Fruit fly (Drosophila melanogaster) whole organism, embryonic: ENCODE measurements around the gene CG15498.

ENCODE experiments used
- BEAF-32 ChIP-seq: fragments of 200-800 bp; sonication (Bioruptor generic); optimal IDR thresholded peaks from 3 replicates; lab custom pipeline; 2017; ENCODE audit warnings: missing biosample characterization, missing genetic modification characterization, mild to moderate bottlenecking, moderate library complexity, missing genetic modification reagents
- Blimp-1 ChIP-seq: fragments of 200-800 bp; sonication (Bioruptor generic); optimal IDR thresholded peaks from 3 replicates; lab custom pipeline; 2018; ENCODE audit warnings: missing biosample characterization, missing genetic modification characterization, mild to moderate bottlenecking, moderate library complexity, missing genetic modification reagents
- CG10209 ChIP-seq: fragments of 200-800 bp; sonication (Bioruptor generic); optimal IDR thresholded peaks from 3 replicates; lab custom pipeline; 2017; ENCODE audit warnings: missing biosample characterization, mild to moderate bottlenecking, missing genetic modification characterization, missing genetic modification reagents
- CG10274 ChIP-seq: fragments of 200-800 bp; sonication (Bioruptor generic); optimal IDR thresholded peaks from 3 replicates; lab custom pipeline; 2017; ENCODE audit warnings: missing biosample characterization, mild to moderate bottlenecking, missing genetic modification characterization
- CG11696 ChIP-seq: fragments of 200-800 bp; sonication (Bioruptor generic); IDR thresholded peaks from 2 replicates; pipeline ENCODE4 v1.3.6; 2022; ENCODE audit warnings: missing biosample characterization, missing genetic modification characterization
- CG12659 ChIP-seq: fragments of 200-800 bp; sonication (Bioruptor generic); optimal IDR thresholded peaks from 3 replicates; lab custom pipeline; 2017; ENCODE audit warnings: mild to moderate bottlenecking, missing biosample characterization, missing genetic modification reagents, missing genetic modification characterization
- CG13296 ChIP-seq: fragments of 200-800 bp; sonication (Bioruptor generic); optimal IDR thresholded peaks from 3 replicates; lab custom pipeline; 2018; ENCODE audit warnings: missing biosample characterization, mild to moderate bottlenecking, missing genetic modification characterization
- CG14050 ChIP-seq: fragments of 200-800 bp; sonication (Bioruptor generic); IDR thresholded peaks from 3 replicates; pipeline ENCODE4 v1.3.6; 2022; ENCODE audit warnings: missing biosample characterization, missing genetic modification characterization
- CG14441 ChIP-seq: fragments of 200-800 bp; sonication (Bioruptor generic); IDR thresholded peaks from 2 replicates; pipeline ENCODE4 v1.3.6; 2022; ENCODE audit warnings: missing biosample characterization, missing genetic modification characterization
- CG14710 ChIP-seq: fragments of 200-800 bp; sonication (Bioruptor generic); optimal IDR thresholded peaks from 3 replicates; lab custom pipeline; 2019; ENCODE audit warnings: missing biosample characterization, mild to moderate bottlenecking, missing genetic modification characterization, moderate library complexity
- CG15601 ChIP-seq: fragments of 200-800 bp; sonication (Bioruptor generic); optimal IDR thresholded peaks from 3 replicates; lab custom pipeline; 2019; ENCODE audit warnings: missing biosample characterization, mild to moderate bottlenecking, missing genetic modification characterization, moderate library complexity
- CG17361 ChIP-seq: fragments of 200-800 bp; sonication (Bioruptor generic); IDR thresholded peaks from 3 replicates; pipeline ENCODE4 v1.3.6; 2022; ENCODE audit warnings: missing biosample characterization, missing genetic modification characterization
- CG18262 ChIP-seq: fragments of 200-800 bp; optimal IDR thresholded peaks from 3 replicates; lab custom pipeline; 2019; ENCODE audit warnings: missing biosample characterization, mild to moderate bottlenecking, missing genetic modification characterization, moderate library complexity
- CG2120 ChIP-seq: fragments of 200-800 bp; sonication (Bioruptor generic); optimal IDR thresholded peaks from 3 replicates; lab custom pipeline; 2016; ENCODE audit warnings: missing biosample characterization, missing genetic modification characterization
- CG2199 ChIP-seq: fragments of 200-800 bp; sonication (Bioruptor generic); IDR thresholded peaks from 3 replicates; pipeline ENCODE4 v1.3.6; 2022; ENCODE audit warnings: missing biosample characterization, missing genetic modification characterization
- CG2678 ChIP-seq: fragments of 200-800 bp; sonication (Bioruptor generic); optimal IDR thresholded peaks from 3 replicates; lab custom pipeline; 2019; ENCODE audit warnings: missing biosample characterization, mild to moderate bottlenecking, missing genetic modification characterization, moderate library complexity
- CG3847 ChIP-seq: fragments of 200-800 bp; sonication (Bioruptor generic); IDR thresholded peaks from 2 replicates; pipeline ENCODE4 v1.3.6; 2022; ENCODE audit warnings: missing biosample characterization, missing genetic modification characterization
- CG7271 ChIP-seq: fragments of 200-800 bp; sonication (Bioruptor generic); optimal IDR thresholded peaks from 2 replicates; lab custom pipeline; 2018; ENCODE audit warnings: missing biosample characterization, mild to moderate bottlenecking, missing genetic modification characterization, moderate library complexity
- CG7556 ChIP-seq: fragments of 200-800 bp; sonication (Bioruptor generic); optimal IDR thresholded peaks from 2 replicates; lab custom pipeline; 2017; ENCODE audit warnings: missing biosample characterization, mild to moderate bottlenecking, missing genetic modification characterization
- CG8388 ChIP-seq: fragments of 200-800 bp; sonication (Bioruptor generic); optimal IDR thresholded peaks from 2 replicates; lab custom pipeline; 2019; ENCODE audit warnings: missing biosample characterization, mild to moderate bottlenecking, missing genetic modification characterization, moderate library complexity
- CoRest ChIP-seq: fragments of 200-800 bp; sonication (Bioruptor generic); optimal IDR thresholded peaks from 3 replicates; lab custom pipeline; 2018; ENCODE audit warnings: missing biosample characterization, mild to moderate bottlenecking, missing genetic modification characterization, moderate library complexity
- D19A ChIP-seq: fragments of 200-800 bp; optimal IDR thresholded peaks from 3 replicates; lab custom pipeline; 2019; ENCODE audit warnings: missing biosample characterization, mild to moderate bottlenecking, missing genetic modification characterization, moderate library complexity
- Dbx ChIP-seq: fragments of 200-800 bp; sonication (Bioruptor generic); IDR thresholded peaks from 3 replicates; pipeline ENCODE4 v1.3.6; 2022; ENCODE audit warnings: missing biosample characterization, missing genetic modification characterization
- E2f2 ChIP-seq: fragments of 200-800 bp; sonication (Bioruptor generic); IDR thresholded peaks from 2 replicates; pipeline ENCODE4 v1.3.6; 2022; ENCODE audit warnings: missing biosample characterization, missing genetic modification characterization
- ERR ChIP-seq: fragments of 200-800 bp; sonication (Bioruptor generic); optimal IDR thresholded peaks from 2 replicates; lab custom pipeline; 2016; ENCODE audit warnings: missing biosample characterization, missing genetic modification characterization
- Fer2 ChIP-seq: fragments of 200-800 bp; sonication (Bioruptor generic); optimal IDR thresholded peaks from 2 replicates; lab custom pipeline; 2018; ENCODE audit warnings: missing biosample characterization, mild to moderate bottlenecking, missing genetic modification characterization, moderate library complexity
- GATAe ChIP-seq: fragments of 200-800 bp; sonication (Bioruptor generic); conservative IDR thresholded peaks from 2 replicates; pipeline ENCODE4 v1.3.6; 2022; ENCODE audit warnings: missing biosample characterization, missing genetic modification characterization
- HHEX ChIP-seq: fragments of 200-800 bp; sonication (Bioruptor generic); optimal IDR thresholded peaks from 3 replicates; lab custom pipeline; 2017; ENCODE audit warnings: missing biosample characterization, mild to moderate bottlenecking, missing genetic modification characterization, missing genetic modification reagents
- Nf-YC ChIP-seq: fragments of 200-800 bp; optimal IDR thresholded peaks from 3 replicates; lab custom pipeline; 2019; ENCODE audit warnings: missing biosample characterization, mild to moderate bottlenecking, missing genetic modification characterization, moderate library complexity
- PHDP ChIP-seq: fragments of 200-800 bp; sonication (Bioruptor generic); optimal IDR thresholded peaks from 3 replicates; lab custom pipeline; 2018; ENCODE audit warnings: missing biosample characterization, mild to moderate bottlenecking, missing genetic modification characterization, moderate library complexity
- Sry-δ ChIP-seq: fragments of 200-800 bp; sonication (Bioruptor generic); optimal IDR thresholded peaks from 2 replicates; lab custom pipeline; 2016; ENCODE audit warnings: missing biosample characterization, missing genetic modification characterization
- chinmo ChIP-seq: fragments of 200-800 bp; sonication (Bioruptor generic); IDR thresholded peaks from 4 replicates; pipeline ENCODE4 v1.3.6; 2022; ENCODE audit warnings: missing biosample characterization, missing genetic modification characterization; ENCODE audit not compliant: partially characterized antibody
- chn ChIP-seq: fragments of 200-800 bp; sonication (Bioruptor generic); optimal IDR thresholded peaks from 2 replicates; lab custom pipeline; 2016; ENCODE audit warnings: missing biosample characterization, missing genetic modification characterization
- dm ChIP-seq: fragments of 200-800 bp; sonication (Bioruptor generic); optimal IDR thresholded peaks from 3 replicates; lab custom pipeline; 2016; ENCODE audit warnings: missing biosample characterization, missing genetic modification characterization
- dmrt11E ChIP-seq: fragments of 200-800 bp; sonication (Bioruptor generic); optimal IDR thresholded peaks from 3 replicates; lab custom pipeline; 2018; ENCODE audit warnings: missing biosample characterization, mild to moderate bottlenecking, missing genetic modification characterization, moderate library complexity
- esg ChIP-seq: fragments of 200-800 bp; sonication (Bioruptor generic); conservative IDR thresholded peaks from 2 replicates; pipeline ENCODE4 v1.3.6; 2022; ENCODE audit warnings: missing biosample characterization, missing genetic modification characterization
- gro ChIP-seq: fragments of 200-800 bp; sonication (Bioruptor generic); optimal IDR thresholded peaks from 2 replicates; lab custom pipeline; 2016; ENCODE audit warnings: missing biosample characterization, missing genetic modification characterization
- hkb ChIP-seq, 2 experiments: fragments of 200-800 bp in 1 of 2; fragments of >200 bp in 1 of 2; sonication (Bioruptor generic) in 1 of 2; IDR thresholded peaks in 1 of 2; optimal IDR thresholded peaks in 1 of 2; 2 replicates each; pipeline versions ENCODE4 v1.3.6 to Lab custom; 2017 to 2022; ENCODE audit warnings: missing biosample characterization in 1 of 2, missing genetic modification characterization in 1 of 2
- otp ChIP-seq: fragments of 200-800 bp; sonication (Bioruptor generic); IDR thresholded peaks from 3 replicates; pipeline ENCODE4, ENCODE4 v1.3.6; 2022; ENCODE audit warnings: missing biosample characterization, missing genetic modification characterization
- peb ChIP-seq: fragments of 200-800 bp; sonication (Bioruptor generic); IDR thresholded peaks from 2 replicates; pipeline ENCODE4 v1.3.6; 2022; ENCODE audit warnings: missing biosample characterization, missing genetic modification characterization
- phol ChIP-seq: fragments of 200-800 bp; sonication (Bioruptor generic); optimal IDR thresholded peaks from 3 replicates; lab custom pipeline; 2018; ENCODE audit warnings: missing biosample characterization, mild to moderate bottlenecking, missing genetic modification characterization, moderate library complexity
- psq ChIP-seq: fragments of 200-800 bp; sonication (Bioruptor generic); optimal IDR thresholded peaks from 2 replicates; lab custom pipeline; 2017; ENCODE audit warnings: missing biosample characterization, missing genetic modification characterization
- pum ChIP-seq: fragments of 200-800 bp; sonication (Bioruptor generic); optimal IDR thresholded peaks from 2 replicates; lab custom pipeline; 2016; ENCODE audit warnings: missing biosample characterization, missing genetic modification characterization
- run ChIP-seq: fragments of 200-800 bp; sonication (Bioruptor generic); optimal IDR thresholded peaks from 3 replicates; lab custom pipeline; 2018; ENCODE audit warnings: missing biosample characterization, mild to moderate bottlenecking, missing genetic modification characterization
- sqz ChIP-seq: fragments of 200-800 bp; sonication (Bioruptor generic); optimal IDR thresholded peaks from 3 replicates; lab custom pipeline; 2018; ENCODE audit warnings: missing biosample characterization, mild to moderate bottlenecking, missing genetic modification characterization
- ssp ChIP-seq: fragments of 200-800 bp; sonication (Bioruptor generic); IDR thresholded peaks from 2 replicates; pipeline ENCODE4 v1.3.6; 2022; ENCODE audit warnings: missing biosample characterization, missing genetic modification characterization
- unc-4 ChIP-seq: fragments of 200-800 bp; sonication (Bioruptor generic); IDR thresholded peaks from 2 replicates; pipeline ENCODE4 v1.3.6; 2022; ENCODE audit warnings: missing biosample characterization, missing genetic modification characterization; ENCODE audit not compliant: partially characterized antibody
- wor ChIP-seq: fragments of 200-800 bp; sonication (Bioruptor generic); IDR thresholded peaks from 2 replicates; pipeline ENCODE4 v1.3.6; 2022; ENCODE audit warnings: missing biosample characterization, missing genetic modification characterization

The CG15498 gene

DNA sequence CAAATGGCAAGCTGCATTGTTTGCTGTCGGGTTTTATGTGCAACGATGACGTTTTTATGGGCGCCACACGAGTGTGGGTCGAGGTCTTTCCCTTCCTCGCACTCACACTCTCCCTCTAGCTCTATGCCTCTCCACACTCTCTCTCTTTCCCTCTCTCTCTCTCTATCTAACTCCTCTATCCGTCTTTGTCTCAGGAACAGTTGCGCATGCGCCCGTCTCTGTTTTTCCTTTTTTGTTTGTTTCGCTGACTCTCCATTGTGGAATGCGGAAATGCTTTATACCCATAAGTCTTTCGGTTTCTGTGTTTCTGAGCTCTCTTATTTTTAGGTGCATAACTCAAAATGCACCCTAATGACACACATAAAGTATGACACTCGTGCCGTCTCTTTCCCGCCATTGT, 29.7 kb upstream of the CG15498 start (continued):
- TF ChIP-seq Sry-δ (GFP tag; lab: Kevin White, UChicago) (no peak), CG2199 (GFP tag; lab: Robert Waterston, UW) (peak; percentile 61; the same call in 2 of the 3 replicates), CG11696 (GFP tag; lab: Robert Waterston, UW) (no peak), wor (GFP tag; lab: Robert Waterston, UW) (no peak), sqz (peak; percentile 43), Blimp-1 (no peak), otp (GFP tag; lab: Robert Waterston, UW) (0 out of 3 replicates have a peak, but pooled peaks have one; percentile 18)

- TF ChIP-seq CoRest (tag; lab: Kevin White, UChicago) (peak; percentile 14), CG10274 (GFP tag; lab: Kevin White, UChicago) (peak; percentile 10), peb (GFP tag; lab: Robert Waterston, UW) (no peak), Fer2 (no peak), esg (GFP tag; lab: Robert Waterston, UW) (peak; percentile 31), CG2678 (tag; lab: Kevin White, UChicago) (peak; percentile 21), HHEX (no peak), PHDP (peak; percentile 43), unc-4 (GFP tag; lab: Robert Waterston, UW) (no peak), ERR (GFP tag; lab: Kevin White, UChicago) (no peak), CG7271 (tag; lab: Kevin White, UChicago) (no peak), CG2120 (GFP tag; lab: Kevin White, UChicago) (no peak), pum (GFP tag; lab: Kevin White, UChicago) (no peak), hkb (optimal IDR thresholded peaks at IDR 0.05; lab: Kevin White, UChicago) (no peak), hkb (GFP tag; IDR thresholded peaks at IDR 0.05; lab: Robert Waterston, UW) (0 out of 2 replicates have a peak, but pooled peaks have one; percentile 22), CG17361 (peak; percentile 39; the same call in 1 of the 3 replicates), CG8388 (GFP tag; lab: Kevin White, UChicago) (peak; percentile 14), CG3847 (0 out of 2 replicates have a peak, but pooled peaks have one; percentile 20), CG13296 (GFP tag; lab: Kevin White, UChicago) (no peak), Nf-YC (tag; lab: Kevin White, UChicago) (no peak), E2f2 (0 out of 2 replicates have a peak, but pooled peaks have one; percentile 12), CG14441 (peak; percentile 37; the same call in 1 of the 2 replicates), CG18262 (peak; percentile 31), gro (GFP tag; lab: Kevin White, UChicago) (no peak), CG7556 (peak; percentile 9), BEAF-32 (no peak), CG15601 (tag; lab: Kevin White, UChicago) (peak; percentile 33), GATAe (GFP tag; lab: Robert Waterston, UW) (no peak), CG10209 (GFP tag; lab: Kevin White, UChicago) (peak; percentile 6), CG12659 (GFP tag; lab: Kevin White, UChicago) (peak; percentile 10), CG14710 (tag; lab: Kevin White, UChicago) (peak; percentile 13), chinmo (GFP tag; lab: Robert Waterston, UW) (0 out of 4 replicates have a peak, but pooled peaks have one; percentile 20), dmrt11E (tag; lab: Kevin White, UChicago) (no peak), phol (tag; lab: Kevin White, UChicago) (peak; percentile 48), psq (GFP tag; lab: Kevin White, UChicago) (no peak), chn (GFP tag; lab: Kevin White, UChicago) (no peak), CG14050 (GFP tag; lab: Robert Waterston, UW) (peak; percentile 46; the same call in 1 of the 3 replicates), D19A (tag; lab: Kevin White, UChicago) (peak; percentile 72), ssp (GFP tag; lab: Robert Waterston, UW) (0 out of 2 replicates have a peak, but pooled peaks have one; percentile 13), dm (GFP tag; lab: Kevin White, UChicago) (no peak), run (tag; lab: Kevin White, UChicago) (no peak), Dbx (GFP tag; lab: Robert Waterston, UW) (no peak)
Measured at dm6 chr3R:21597877-21598276, 28.9 kb upstream of the CG15498 start.
